Fruit fly (Drosophila melanogaster) whole organism, embryonic: ENCODE data around the gene Cdk5alpha.

ENCODE experiments used
- Asciz ChIP-seq: fragments of 200-800 bp; sonication (Bioruptor generic); optimal IDR thresholded peaks from 2 replicates; lab custom pipeline; 2017; ENCODE audit warnings: missing biosample characterization, mild to moderate bottlenecking, missing genetic modification characterization, missing genetic modification reagents
- CG10979 ChIP-seq: fragments of 200-800 bp; sonication (Bioruptor generic); optimal IDR thresholded peaks from 2 replicates; lab custom pipeline; 2018; ENCODE audit warnings: missing biosample characterization, mild to moderate bottlenecking, missing genetic modification characterization, moderate library complexity
- CG11093 ChIP-seq: fragments of 200-800 bp; sonication (Bioruptor generic); IDR thresholded peaks from 3 replicates; pipeline ENCODE4 v1.3.6; 2022; ENCODE audit warnings: missing biosample characterization, missing genetic modification characterization
- CG11696 ChIP-seq: fragments of 200-800 bp; sonication (Bioruptor generic); IDR thresholded peaks from 2 replicates; pipeline ENCODE4 v1.3.6; 2022; ENCODE audit warnings: missing biosample characterization, missing genetic modification characterization
- CG12071 ChIP-seq: fragments of 200-800 bp; sonication (Bioruptor generic); optimal IDR thresholded peaks from 3 replicates; lab custom pipeline; 2018; ENCODE audit warnings: missing biosample characterization, mild to moderate bottlenecking, missing genetic modification characterization
- CG12659 ChIP-seq: fragments of 200-800 bp; sonication (Bioruptor generic); optimal IDR thresholded peaks from 3 replicates; lab custom pipeline; 2017; ENCODE audit warnings: mild to moderate bottlenecking, missing biosample characterization, missing genetic modification reagents, missing genetic modification characterization
- CG14050 ChIP-seq: fragments of 200-800 bp; sonication (Bioruptor generic); IDR thresholded peaks from 3 replicates; pipeline ENCODE4 v1.3.6; 2022; ENCODE audit warnings: missing biosample characterization, missing genetic modification characterization
- CG1602 ChIP-seq: fragments of 200-800 bp; sonication (Bioruptor generic); optimal IDR thresholded peaks from 3 replicates; lab custom pipeline; 2016; ENCODE audit warnings: missing biosample characterization, missing genetic modification characterization
- CG16863 ChIP-seq: fragments of 200-800 bp; sonication (Bioruptor generic); optimal IDR thresholded peaks from 3 replicates; lab custom pipeline; 2016; ENCODE audit warnings: missing biosample characterization, missing genetic modification characterization
- CG17359 ChIP-seq: fragments of 200-800 bp; sonication (Bioruptor generic); optimal IDR thresholded peaks from 3 replicates; lab custom pipeline; 2018; ENCODE audit warnings: missing biosample characterization, mild to moderate bottlenecking, missing genetic modification characterization, moderate library complexity
- CG18011 ChIP-seq: fragments of 200-800 bp; sonication (Bioruptor generic); optimal IDR thresholded peaks from 2 replicates; lab custom pipeline; 2017; ENCODE audit warnings: missing biosample characterization, missing genetic modification characterization, mild to moderate bottlenecking, moderate library complexity, missing genotype
- CG18764 ChIP-seq: fragments of 200-800 bp; sonication (Bioruptor generic); optimal IDR thresholded peaks from 3 replicates; lab custom pipeline; 2016; ENCODE audit warnings: missing biosample characterization, missing genetic modification characterization
- CG3407 ChIP-seq: fragments of 200-800 bp; sonication (Bioruptor generic); optimal IDR thresholded peaks from 2 replicates; lab custom pipeline; 2018; ENCODE audit warnings: missing biosample characterization, mild to moderate bottlenecking, missing genetic modification characterization
- CG3995 ChIP-seq: fragments of 200-800 bp; sonication (Bioruptor generic); optimal IDR thresholded peaks from 3 replicates; lab custom pipeline; 2016; ENCODE audit warnings: missing biosample characterization, missing genetic modification characterization
- CG43689 ChIP-seq: fragments of 200-800 bp; sonication (Bioruptor generic); IDR thresholded peaks from 2 replicates; pipeline ENCODE4 v1.3.6; 2022; ENCODE audit warnings: missing biosample characterization, missing genetic modification characterization
- CG6175 ChIP-seq: fragments of 200-800 bp; sonication (Bioruptor generic); IDR thresholded peaks from 3 replicates; pipeline ENCODE4 v1.3.6; 2022; ENCODE audit warnings: missing biosample characterization, missing genetic modification characterization
- CG8765 ChIP-seq: fragments of 200-800 bp; sonication (Bioruptor generic); IDR thresholded peaks from 2 replicates; pipeline ENCODE4 v1.3.6; 2022; ENCODE audit warnings: missing biosample characterization, missing genetic modification characterization
- CG8924 ChIP-seq: fragments of 200-800 bp; optimal IDR thresholded peaks from 3 replicates; lab custom pipeline; 2019; ENCODE audit warnings: missing biosample characterization, mild to moderate bottlenecking, missing genetic modification characterization, moderate library complexity
- CrebB ChIP-seq: fragments of 200-800 bp; sonication (Bioruptor generic); optimal IDR thresholded peaks from 3 replicates; lab custom pipeline; 2018; ENCODE audit warnings: missing biosample characterization, mild to moderate bottlenecking, missing genetic modification characterization
- Doc2 ChIP-seq: fragments of 200-800 bp; sonication (Bioruptor generic); IDR thresholded peaks from 2 replicates; pipeline ENCODE4 v1.3.6; 2022; ENCODE audit warnings: missing biosample characterization, missing genetic modification characterization
- HLHmδ ChIP-seq: fragments of 200-800 bp; sonication (Bioruptor generic); optimal IDR thresholded peaks from 2 replicates; lab custom pipeline; 2018; ENCODE audit warnings: missing biosample characterization, mild to moderate bottlenecking, missing genetic modification characterization, moderate library complexity
- Hmx ChIP-seq: fragments of 200-800 bp; sonication (Bioruptor generic); optimal IDR thresholded peaks from 2 replicates; lab custom pipeline; 2016; ENCODE audit warnings: missing biosample characterization, missing genetic modification characterization
- NFAT ChIP-seq: fragments of 200-800 bp; sonication (Bioruptor generic); IDR thresholded peaks from 2 replicates; pipeline ENCODE4 v1.3.6; 2022; ENCODE audit warnings: missing biosample characterization, missing genetic modification characterization
- Sry-β ChIP-seq: fragments of 200-800 bp; sonication (Bioruptor generic); optimal IDR thresholded peaks from 2 replicates; lab custom pipeline; 2018; ENCODE audit warnings: missing biosample characterization, mild to moderate bottlenecking, missing genetic modification characterization, moderate library complexity
- Tbp ChIP-seq: fragments of >200 bp; optimal IDR thresholded peaks from 2 replicates; lab custom pipeline; 2018; ENCODE audit warnings: missing biosample characterization, missing genetic modification characterization
- Usf ChIP-seq: fragments of 200-800 bp; sonication (Bioruptor generic); optimal IDR thresholded peaks from 2 replicates; lab custom pipeline; 2017; ENCODE audit warnings: missing genotype, missing biosample characterization, missing genetic modification characterization
- ac ChIP-seq: fragments of 200-800 bp; sonication (Bioruptor generic); optimal IDR thresholded peaks from 3 replicates; lab custom pipeline; 2017; ENCODE audit warnings: missing biosample characterization, mild to moderate bottlenecking, missing genetic modification characterization
- cas ChIP-seq: fragments of 200-800 bp; sonication (Bioruptor generic); IDR thresholded peaks from 2 replicates; pipeline ENCODE4 v1.3.6; 2022; ENCODE audit warnings: missing biosample characterization, missing genetic modification characterization
- caup ChIP-seq: fragments of 200-800 bp; sonication (Bioruptor generic); optimal IDR thresholded peaks from 3 replicates; lab custom pipeline; 2017; ENCODE audit warnings: missing biosample characterization, mild to moderate bottlenecking, missing genetic modification characterization, moderate library complexity; ENCODE audit not compliant: severe bottlenecking
- corto ChIP-seq: fragments of 200-800 bp; sonication (Bioruptor generic); optimal IDR thresholded peaks from 2 replicates; lab custom pipeline; 2016; ENCODE audit warnings: missing biosample characterization, mild to moderate bottlenecking, missing genetic modification characterization, moderate library complexity
- cwo ChIP-seq: fragments of 200-800 bp; sonication (Bioruptor generic); optimal IDR thresholded peaks from 3 replicates; lab custom pipeline; 2017; ENCODE audit warnings: missing biosample characterization, missing genetic modification characterization, mild to moderate bottlenecking, moderate library complexity, missing genetic modification reagents
- fd96Cb ChIP-seq: fragments of 200-800 bp; sonication (Bioruptor generic); optimal IDR thresholded peaks from 2 replicates; lab custom pipeline; 2018; ENCODE audit warnings: missing biosample characterization, mild to moderate bottlenecking, missing genetic modification characterization, moderate library complexity
- her ChIP-seq: fragments of 200-800 bp; sonication (Bioruptor generic); optimal IDR thresholded peaks from 2 replicates; lab custom pipeline; 2016; ENCODE audit warnings: missing biosample characterization, missing genetic modification characterization
- hkb ChIP-seq, 2 experiments: fragments of 200-800 bp in 1 of 2; fragments of >200 bp in 1 of 2; sonication (Bioruptor generic) in 1 of 2; IDR thresholded peaks in 1 of 2; optimal IDR thresholded peaks in 1 of 2; 2 replicates each; pipeline versions ENCODE4 v1.3.6 to Lab custom; 2017 to 2022; ENCODE audit warnings: missing biosample characterization in 1 of 2, missing genetic modification characterization in 1 of 2
- insv ChIP-seq, 2 experiments: fragments of 200-800 bp; sonication (Bioruptor generic); optimal IDR thresholded peaks; 3 replicates each; lab custom pipeline; 2016 to 2018; ENCODE audit warnings: missing biosample characterization in 2 of 2, missing genetic modification characterization in 2 of 2
- jumu ChIP-seq: fragments of 200-800 bp; sonication (Bioruptor generic); optimal IDR thresholded peaks from 3 replicates; lab custom pipeline; 2016; ENCODE audit warnings: missing biosample characterization, missing genetic modification characterization
- ken ChIP-seq: fragments of 200-800 bp; sonication (Bioruptor generic); IDR thresholded peaks from 3 replicates; pipeline ENCODE4 v1.3.6; 2022; ENCODE audit warnings: missing biosample characterization, missing genetic modification characterization
- lilli ChIP-seq: fragments of 200-800 bp; sonication (Bioruptor generic); optimal IDR thresholded peaks from 3 replicates; lab custom pipeline; 2016; ENCODE audit warnings: missing biosample characterization, missing genetic modification characterization
- lola ChIP-seq, 3 experiments: fragments of >200 bp in 2 of 3; fragments of 200-800 bp in 1 of 3; sonication (Bioruptor generic) in 1 of 3; optimal IDR thresholded peaks; 2 replicates each; lab custom pipeline; 2017 to 2019; ENCODE audit warnings: missing biosample characterization in 3 of 3, missing genetic modification characterization in 3 of 3, mild to moderate bottlenecking in 1 of 3, moderate library complexity in 1 of 3
- nerfin-2 ChIP-seq: fragments of 200-800 bp; sonication (Bioruptor generic); IDR thresholded peaks from 2 replicates; pipeline ENCODE4 v1.3.6; 2022; ENCODE audit warnings: missing biosample characterization, missing genetic modification characterization; ENCODE audit not compliant: partially characterized antibody
- otp ChIP-seq: fragments of 200-800 bp; sonication (Bioruptor generic); IDR thresholded peaks from 3 replicates; pipeline ENCODE4, ENCODE4 v1.3.6; 2022; ENCODE audit warnings: missing biosample characterization, missing genetic modification characterization
- rib ChIP-seq: fragments of 200-800 bp; sonication (Bioruptor generic); IDR thresholded peaks from 2 replicates; pipeline ENCODE4 v1.3.6; 2022; ENCODE audit warnings: missing biosample characterization, missing genetic modification characterization
- row ChIP-seq: fragments of 200-800 bp; sonication (Bioruptor generic); IDR thresholded peaks from 3 replicates; pipeline ENCODE4 v1.3.6; 2022; ENCODE audit warnings: missing biosample characterization, missing genetic modification characterization
- run ChIP-seq: fragments of 200-800 bp; sonication (Bioruptor generic); optimal IDR thresholded peaks from 3 replicates; lab custom pipeline; 2018; ENCODE audit warnings: missing biosample characterization, mild to moderate bottlenecking, missing genetic modification characterization
- slou ChIP-seq: fragments of 200-800 bp; sonication (Bioruptor generic); optimal IDR thresholded peaks from 3 replicates; lab custom pipeline; 2016; ENCODE audit warnings: missing biosample characterization, missing genetic modification characterization
- sr ChIP-seq: fragments of 200-800 bp; sonication (Bioruptor generic); IDR thresholded peaks from 3 replicates; pipeline ENCODE4 v1.3.6; 2022; ENCODE audit warnings: missing biosample characterization, missing genetic modification characterization
- tio ChIP-seq: fragments of 200-800 bp; sonication (Bioruptor generic); optimal IDR thresholded peaks from 2 replicates; lab custom pipeline; 2017; ENCODE audit warnings: missing biosample characterization, missing genetic modification characterization, inconsistent platforms
- vvl ChIP-seq: fragments of 200-800 bp; sonication (Bioruptor generic); IDR thresholded peaks from 2 replicates; pipeline ENCODE4 v1.3.6; 2022; ENCODE audit warnings: missing biosample characterization, missing genetic modification characterization
- zen2 ChIP-seq: fragments of 200-800 bp; sonication (Bioruptor generic); IDR thresholded peaks from 3 replicates; pipeline ENCODE4 v1.3.6; 2022; ENCODE audit warnings: missing biosample characterization, missing genetic modification characterization; ENCODE audit not compliant: partially characterized antibody

Gene Cdk5alpha

dm6 chr2L:10292066-10292560 lies 18.6 kb downstream of the Cdk5alpha start, which contains the start of gene Ufd4 (continued):
- TF ChIP-seq tio (no peak), cwo (GFP tag; lab: Kevin White, UChicago) (no peak), CG12071 (GFP tag; lab: Kevin White, UChicago) (no peak), CG3407 (GFP tag; lab: Kevin White, UChicago) (no peak), Sry-β (GFP tag; lab: Kevin White, UChicago) (peak; percentile 15), otp (GFP tag; lab: Robert Waterston, UW) (no peak), CG1602 (GFP tag; lab: Kevin White, UChicago) (peak; percentile 46), fd96Cb (tag; lab: Kevin White, UChicago) (peak; percentile 56), jumu (GFP tag; lab: Kevin White, UChicago) (peak; percentile 36), CG16863 (GFP tag; lab: Kevin White, UChicago) (peak; percentile 63), rib (GFP tag; lab: Robert Waterston, UW) (peak; percentile 25; the same call in 1 of the 2 replicates), nerfin-2 (no peak), her (GFP tag; lab: Kevin White, UChicago) (peak; percentile 40), NFAT (GFP tag; lab: Robert Waterston, UW) (no peak), Doc2 (GFP tag; lab: Robert Waterston, UW) (no peak), HLHmδ (GFP tag; lab: Kevin White, UChicago) (no peak), CG8924 (tag; lab: Kevin White, UChicago) (peak; percentile 65), slou (GFP tag; lab: Kevin White, UChicago) (no peak), hkb (optimal IDR thresholded peaks at IDR 0.05; lab: Kevin White, UChicago) (no peak), hkb (GFP tag; IDR thresholded peaks at IDR 0.05; lab: Robert Waterston, UW) (peak; percentile 84), insv (GFP tag; optimal IDR thresholded peaks at IDR 0.05; lab: Kevin White, UChicago) (no peak), CG8765 (no peak), Asciz (GFP tag; lab: Kevin White, UChicago) (no peak), CG17359 (tag; lab: Kevin White, UChicago) (peak; percentile 73), ac (GFP tag; lab: Kevin White, UChicago) (no peak), CG6175 (GFP tag; lab: Robert Waterston, UW) (no peak), lilli (GFP tag; lab: Kevin White, UChicago) (no peak), CG18764 (GFP tag; lab: Kevin White, UChicago) (peak; percentile 50), ken (no peak; the same call in 2 of the 3 replicates), sr (GFP tag; lab: Robert Waterston, UW) (no peak), zen2 (GFP tag; lab: Robert Waterston, UW) (no peak; the same call in 2 of the 3 replicates), CrebB (peak; percentile 9), lola (GFP tag; optimal IDR thresholded peaks at IDR 0.05; lab: Kevin White, UChicago) (peak in 1 of 3 experiments; percentile 66), run (tag; lab: Kevin White, UChicago) (peak; percentile 1), cas (no peak), Hmx (GFP tag; lab: Kevin White, UChicago) (no peak), CG11093 (GFP tag; lab: Robert Waterston, UW) (no peak), CG12659 (GFP tag; lab: Kevin White, UChicago) (peak; percentile 79), CG14050 (no peak; the same call in 1 of the 3 replicates), Tbp (no peak), CG18011 (GFP tag; lab: Kevin White, UChicago) (peak; percentile 19), CG3995 (peak; percentile 49), vvl (GFP tag; lab: Robert Waterston, UW) (peak; percentile 88; the same call in 1 of the 2 replicates), row (GFP tag; lab: Robert Waterston, UW) (peak; percentile 81), corto (GFP tag; lab: Kevin White, UChicago) (peak; percentile 18), Usf (GFP tag; lab: Kevin White, UChicago) (no peak), CG10979 (tag; lab: Kevin White, UChicago) (peak; percentile 64), CG11696 (GFP tag; lab: Robert Waterston, UW) (peak; percentile 40; the same call in 1 of the 2 replicates), caup (GFP tag; lab: Kevin White, UChicago) (no peak), CG43689 (GFP tag; lab: Robert Waterston, UW) (no peak)
